Fruit fly (Drosophila melanogaster) whole organism, embryonic: ENCODE measurements around the gene CG32436.

Source experiments
- CG3838 ChIP-seq: fragments of 200-800 bp; sonication (Bioruptor generic); optimal IDR thresholded peaks from 3 replicates; lab custom pipeline; 2016; ENCODE audit warnings: missing biosample characterization, missing genetic modification characterization
- CG8924 ChIP-seq: fragments of 200-800 bp; optimal IDR thresholded peaks from 3 replicates; lab custom pipeline; 2019; ENCODE audit warnings: missing biosample characterization, mild to moderate bottlenecking, missing genetic modification characterization, moderate library complexity
- HHEX ChIP-seq: fragments of 200-800 bp; sonication (Bioruptor generic); optimal IDR thresholded peaks from 3 replicates; lab custom pipeline; 2017; ENCODE audit warnings: missing biosample characterization, mild to moderate bottlenecking, missing genetic modification characterization, missing genetic modification reagents
- Mad ChIP-seq: fragments of 200-800 bp; sonication (Bioruptor generic); optimal IDR thresholded peaks from 2 replicates; lab custom pipeline; 2016; ENCODE audit warnings: missing biosample characterization, missing genetic modification characterization
- Opbp ChIP-seq: fragments of 200-800 bp; sonication (Bioruptor generic); IDR thresholded peaks from 3 replicates; pipeline ENCODE4 v1.3.6; 2022; ENCODE audit warnings: missing biosample characterization, missing genetic modification characterization; ENCODE audit not compliant: partially characterized antibody
- eve ChIP-seq, 2 experiments: fragments of >200 bp; optimal IDR thresholded peaks; 2 replicates each; lab custom pipeline; 2017; ENCODE audit warnings: missing biosample characterization in 2 of 2, missing genetic modification characterization in 2 of 2
- lola ChIP-seq, 3 experiments: fragments of >200 bp in 2 of 3; fragments of 200-800 bp in 1 of 3; sonication (Bioruptor generic) in 1 of 3; optimal IDR thresholded peaks; 2 replicates each; lab custom pipeline; 2017 to 2019; ENCODE audit warnings: missing biosample characterization in 3 of 3, missing genetic modification characterization in 3 of 3, mild to moderate bottlenecking in 1 of 3, moderate library complexity in 1 of 3
- pita ChIP-seq: fragments of 200-800 bp; sonication (Bioruptor generic); optimal IDR thresholded peaks from 2 replicates; lab custom pipeline; 2017; ENCODE audit warnings: missing biosample characterization, mild to moderate bottlenecking, missing genetic modification characterization
- sc ChIP-seq, 3 experiments: fragments of >200 bp in 2 of 3; fragments of 200-800 bp in 1 of 3; sonication (Bioruptor generic) in 1 of 3; optimal IDR thresholded peaks; 2 replicates in 2 of 3; 3 replicates in 1 of 3; lab custom pipeline; 2017; ENCODE audit warnings: mild to moderate bottlenecking in 1 of 3, missing biosample characterization in 1 of 3, missing genetic modification characterization in 1 of 3, missing genetic modification reagents in 1 of 3

DNA sequence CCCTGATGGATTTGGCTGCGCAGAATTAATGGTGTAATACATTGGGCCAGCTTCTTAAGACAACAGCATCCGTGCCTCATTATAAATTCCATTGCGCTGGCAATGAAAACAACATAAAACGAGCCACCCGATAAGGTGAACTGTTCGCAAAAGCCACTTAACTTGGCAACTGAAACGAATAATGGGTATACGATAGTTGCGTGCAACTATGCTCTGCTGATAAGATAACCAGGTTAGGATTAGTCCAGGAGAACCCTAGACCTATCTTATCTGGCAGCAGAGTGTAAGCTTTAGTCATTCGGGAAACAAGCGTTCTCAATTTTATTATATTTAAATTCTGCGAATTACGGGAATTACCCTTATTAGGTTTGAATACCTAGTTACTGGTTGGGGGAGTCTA, 46.6 kb downstream of the CG32436 start:
- no peak for TF ChIP-seq HHEX
- no peak for TF ChIP-seq eve (GFP tag; optimal IDR thresholded peaks at IDR 0.05; lab: Kevin White, UChicago)
- TF ChIP-seq lola (GFP tag; optimal IDR thresholded peaks at IDR 0.05; lab: Kevin White, UChicago), result no peak
- TF ChIP-seq pita, result no peak
- no peak for TF ChIP-seq Mad (GFP tag; lab: Kevin White, UChicago)
- no peak for TF ChIP-seq sc (optimal IDR thresholded peaks at IDR 0.05; lab: Kevin White, UChicago)
- no peak for TF ChIP-seq sc (GFP tag; optimal IDR thresholded peaks at IDR 0.05; lab: Kevin White, UChicago)
- no peak for TF ChIP-seq CG3838 (GFP tag; lab: Kevin White, UChicago)
- TF ChIP-seq Opbp (GFP tag; lab: Robert Waterston, UW), result no peak
- no peak for TF ChIP-seq CG8924 (tag; lab: Kevin White, UChicago)
